Fruit fly (Drosophila melanogaster) whole organism, prepupa: ENCODE measurements around the gene Rhau.

Experiments
- CG6163 ChIP-seq: fragments of 200-800 bp; sonication (Bioruptor generic); IDR thresholded peaks from 3 replicates; pipeline ENCODE4 v1.3.6; 2022; ENCODE audit warnings: missing biosample characterization, missing genetic modification characterization
- CG6854 ChIP-seq: fragments of 200-800 bp; sonication (Bioruptor generic); optimal IDR thresholded peaks from 2 replicates; lab custom pipeline; 2017; ENCODE audit warnings: missing biosample characterization, mild to moderate bottlenecking, missing genetic modification characterization
- CG7368 ChIP-seq: fragments of 200-800 bp; sonication (Bioruptor generic); optimal IDR thresholded peaks from 3 replicates; lab custom pipeline; 2016; ENCODE audit warnings: missing biosample characterization, missing genetic modification characterization
- Ets96B ChIP-seq: fragments of 200-800 bp; optimal IDR thresholded peaks from 2 replicates; lab custom pipeline; 2019; ENCODE audit warnings: missing biosample characterization, mild to moderate bottlenecking, missing genetic modification characterization, moderate library complexity
- OdsH ChIP-seq: fragments of 200-800 bp; sonication (Bioruptor generic); optimal IDR thresholded peaks from 3 replicates; lab custom pipeline; 2016; ENCODE audit warnings: missing biosample characterization, missing genetic modification characterization
- Smox ChIP-seq: fragments of 200-800 bp; sonication (Bioruptor generic); optimal IDR thresholded peaks from 3 replicates; lab custom pipeline; 2016; ENCODE audit warnings: missing biosample characterization, missing genetic modification characterization
- acj6 ChIP-seq: fragments of 200-800 bp; sonication (Bioruptor generic); optimal IDR thresholded peaks from 3 replicates; lab custom pipeline; 2016; ENCODE audit warnings: missing biosample characterization, missing genetic modification characterization
- fd59A ChIP-seq: fragments of 200-800 bp; sonication (Bioruptor generic); optimal IDR thresholded peaks from 2 replicates; lab custom pipeline; 2017; ENCODE audit warnings: missing biosample characterization, mild to moderate bottlenecking, missing genetic modification characterization, missing genetic modification reagents
- lz ChIP-seq: fragments of 200-800 bp; sonication (Bioruptor generic); optimal IDR thresholded peaks from 3 replicates; lab custom pipeline; 2016; ENCODE audit warnings: missing biosample characterization, missing genetic modification characterization
- ss ChIP-seq, 2 experiments: fragments of 200-800 bp; sonication (Bioruptor generic); optimal IDR thresholded peaks; 2 replicates in 1 of 2; 3 replicates in 1 of 2; lab custom pipeline; 2017 to 2018; ENCODE audit warnings: mild to moderate bottlenecking in 2 of 2, missing biosample characterization in 2 of 2, missing genetic modification characterization in 2 of 2, moderate library complexity in 1 of 2

dm6 chr2L:20705869-20706368, 51.9 kb downstream of the Rhau start:
- no peak for TF ChIP-seq CG6163 (GFP tag; lab: Robert Waterston, UW)
- no peak for TF ChIP-seq Smox (GFP tag; lab: Kevin White, UChicago)
- TF ChIP-seq lz (GFP tag; lab: Kevin White, UChicago), result no peak
- no peak for TF ChIP-seq acj6
- TF ChIP-seq CG6854 (GFP tag; lab: Kevin White, UChicago), result no peak
- TF ChIP-seq CG7368 (GFP tag; lab: Kevin White, UChicago), result no peak
- no peak for TF ChIP-seq ss (GFP tag; optimal IDR thresholded peaks at IDR 0.05; lab: Kevin White, UChicago)
- no peak for TF ChIP-seq Ets96B (tag; lab: Kevin White, UChicago)
- TF ChIP-seq OdsH (GFP tag; lab: Kevin White, UChicago), result no peak
- TF ChIP-seq fd59A (GFP tag; lab: Kevin White, UChicago), result no peak
